Worm (Caenorhabditis elegans) whole organism, L3 larva: Measurements from ENCODE around the gene afmd-1.
A peak's percentile ranks its signal among the peaks of the same experiment; 100 is the strongest.

Source experiments
- ZK546.5 ChIP-seq: sonication (generic microtip); optimal IDR thresholded peaks from 2 replicates; lab custom pipeline; 2017; ENCODE audit warnings: missing biosample characterization, missing genetic modification characterization
- aly-2 ChIP-seq: fragments of 150-350 bp; optimal IDR thresholded peaks from 2 replicates; lab custom pipeline; 2014; ENCODE audit warnings: missing biosample characterization, missing genetic modification characterization
- ceh-28 ChIP-seq: fragments of 150-350 bp; optimal IDR thresholded peaks from 2 replicates; lab custom pipeline; 2014; ENCODE audit warnings: missing biosample characterization, missing genetic modification reagents, missing genetic modification characterization
- ceh-9 ChIP-seq: sonication (generic microtip); optimal IDR thresholded peaks from 2 replicates; lab custom pipeline; 2018; ENCODE audit warnings: missing biosample characterization, missing genetic modification characterization
- daf-12 ChIP-seq: fragments of 150-350 bp; optimal IDR thresholded peaks from 2 replicates; lab custom pipeline; 2014; ENCODE audit warnings: missing biosample characterization, missing genetic modification reagents, missing genetic modification characterization
- egl-5 ChIP-seq: fragments of 150-350 bp; optimal IDR thresholded peaks from 2 replicates; lab custom pipeline; 2017; ENCODE audit warnings: missing biosample characterization, missing genetic modification reagents, missing genetic modification characterization, inconsistent platforms
- elt-1 ChIP-seq: fragments of 150-350 bp; optimal IDR thresholded peaks from 2 replicates; lab custom pipeline; 2014; ENCODE audit warnings: missing biosample characterization, missing genetic modification characterization
- elt-2 ChIP-seq: sonication (generic microtip); optimal IDR thresholded peaks from 2 replicates; lab custom pipeline; 2016; ENCODE audit warnings: missing genetic modification reagents, mild to moderate bottlenecking, missing genetic modification characterization, missing compliant biosample characterization
- elt-3 ChIP-seq, 3 experiments: fragments of 150-350 bp in 1 of 3; sonication (generic microtip) in 2 of 3; optimal IDR thresholded peaks; 2 replicates in 2 of 3; 4 replicates in 1 of 3; lab custom pipeline; 2014 to 2017; ENCODE audit warnings: missing biosample characterization in 3 of 3, missing genetic modification characterization in 3 of 3
- eor-1 ChIP-seq, 2 experiments: fragments of 150-350 bp; optimal IDR thresholded peaks; 2 replicates each; lab custom pipeline; 2014 to 2018; ENCODE audit warnings: missing biosample characterization in 2 of 2, missing genetic modification characterization in 2 of 2
- fkh-10 ChIP-seq: sonication (generic microtip); optimal IDR thresholded peaks from 2 replicates; lab custom pipeline; 2017; ENCODE audit warnings: missing biosample characterization, missing genetic modification reagents, missing genetic modification characterization
- hmg-11 ChIP-seq: sonication (generic microtip); optimal IDR thresholded peaks from 2 replicates; lab custom pipeline; 2016; ENCODE audit warnings: missing genetic modification characterization, missing compliant biosample characterization
- jun-1 ChIP-seq: fragments of 150-350 bp; optimal IDR thresholded peaks from 2 replicates; lab custom pipeline; 2014; ENCODE audit warnings: missing biosample characterization, missing genetic modification reagents, missing genetic modification characterization
- mdl-1 ChIP-seq: fragments of 150-350 bp; optimal IDR thresholded peaks from 2 replicates; lab custom pipeline; 2014; ENCODE audit warnings: missing biosample characterization, missing genetic modification characterization
- mml-1 ChIP-seq: fragments of 150-350 bp; sonication (generic microtip); optimal IDR thresholded peaks from 3 replicates; lab custom pipeline; 2014; ENCODE audit warnings: missing biosample characterization, missing genetic modification characterization
- nfya-1 ChIP-seq: sonication (generic microtip); optimal IDR thresholded peaks from 2 replicates; lab custom pipeline; 2017; ENCODE audit warnings: missing genetic modification characterization, mild to moderate bottlenecking, missing compliant biosample characterization, antibody characterized with exemption, moderate library complexity; ENCODE audit not compliant: insufficient read depth
- nhr-11 ChIP-seq: fragments of 150-350 bp; optimal IDR thresholded peaks from 2 replicates; lab custom pipeline; 2014; ENCODE audit warnings: missing biosample characterization, missing genetic modification characterization
- nhr-12 ChIP-seq: fragments of 150-350 bp; optimal IDR thresholded peaks from 2 replicates; lab custom pipeline; 2014; ENCODE audit warnings: missing biosample characterization, missing genetic modification characterization
- nhr-237 ChIP-seq: fragments of 150-350 bp; optimal IDR thresholded peaks from 2 replicates; lab custom pipeline; 2014; ENCODE audit warnings: missing biosample characterization, missing genetic modification characterization
- nhr-25 ChIP-seq: sonication (generic microtip); optimal IDR thresholded peaks from 2 replicates; lab custom pipeline; 2017; ENCODE audit warnings: missing biosample characterization, missing genetic modification characterization
- pha-4 ChIP-seq: fragments of 150-350 bp; optimal IDR thresholded peaks from 2 replicates; lab custom pipeline; 2014; ENCODE audit warnings: missing biosample characterization, missing genetic modification reagents, missing genetic modification characterization
- pqm-1 ChIP-seq: fragments of 150-350 bp; optimal IDR thresholded peaks from 2 replicates; lab custom pipeline; 2017; ENCODE audit warnings: missing biosample characterization, missing genetic modification characterization, inconsistent platforms
- sea-2 ChIP-seq: fragments of 150-350 bp; sonication (generic microtip); optimal IDR thresholded peaks from 4 replicates; lab custom pipeline; 2014; ENCODE audit warnings: missing biosample characterization, missing genetic modification reagents, missing genetic modification characterization
- skn-1 ChIP-seq: fragments of 150-350 bp; optimal IDR thresholded peaks from 2 replicates; lab custom pipeline; 2014; ENCODE audit warnings: missing biosample characterization, missing genetic modification characterization
- snpc-4 ChIP-seq: fragments of 150-350 bp; optimal IDR thresholded peaks from 2 replicates; lab custom pipeline; 2014; ENCODE audit warnings: missing biosample characterization, missing genetic modification characterization
- tbx-2 ChIP-seq: sonication (generic microtip); optimal IDR thresholded peaks from 2 replicates; lab custom pipeline; 2016; ENCODE audit warnings: mild to moderate bottlenecking, missing genetic modification characterization, missing compliant biosample characterization
- zag-1 ChIP-seq: fragments of 150-350 bp; optimal IDR thresholded peaks from 2 replicates; lab custom pipeline; 2014; ENCODE audit warnings: missing biosample characterization, missing genetic modification characterization
- ztf-4 ChIP-seq: fragments of 150-350 bp; optimal IDR thresholded peaks from 2 replicates; lab custom pipeline; 2014; ENCODE audit warnings: missing biosample characterization, missing genetic modification characterization

afmd-1 gene

DNA sequence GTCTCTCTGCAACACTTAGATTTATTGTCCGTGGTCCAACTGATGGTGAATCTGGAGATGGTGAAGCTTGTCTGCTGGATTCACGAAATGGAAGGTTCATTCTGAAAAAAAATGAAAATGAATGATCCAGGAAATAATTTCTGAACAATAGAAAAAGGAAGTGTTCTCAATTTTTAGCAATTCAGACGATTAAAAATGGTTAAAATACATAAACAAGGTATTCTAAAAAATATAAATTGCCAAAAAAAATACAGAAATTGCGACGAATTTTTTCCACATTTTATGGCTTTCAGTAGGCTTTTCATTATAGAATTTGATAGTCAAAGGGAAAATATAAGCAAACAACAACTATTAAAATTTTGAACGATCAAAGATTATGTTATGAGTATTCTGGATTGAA, 19.1 kb downstream of the afmd-1 start, which contains the start of gene glb-2:
Gene glb-2, minus strand, starts transcription at position 101 of the 400 bp plus-strand sequence.
- TF ChIP-seq elt-2 (no peak), hmg-11 (tag; lab: Kevin White, UChicago) (no peak), snpc-4 (tag; lab: Kevin White, UChicago) (no peak), nhr-25 (tag; lab: Kevin White, UChicago) (no peak), sea-2 (GFP tag; lab: Kevin White, UChicago) (no peak)
- TF ChIP-seq, all 47 proteins: peak for 0

- TF ChIP-seq pqm-1 (tag; lab: Kevin White, UChicago) (no peak), elt-2 (peak; percentile 25), pha-4 (tag; lab: Kevin White, UChicago) (peak; percentile 21)
Measured at ce11 chrIV:7274969-7275548, 31.0 kb downstream of the afmd-1 start.

DNA sequence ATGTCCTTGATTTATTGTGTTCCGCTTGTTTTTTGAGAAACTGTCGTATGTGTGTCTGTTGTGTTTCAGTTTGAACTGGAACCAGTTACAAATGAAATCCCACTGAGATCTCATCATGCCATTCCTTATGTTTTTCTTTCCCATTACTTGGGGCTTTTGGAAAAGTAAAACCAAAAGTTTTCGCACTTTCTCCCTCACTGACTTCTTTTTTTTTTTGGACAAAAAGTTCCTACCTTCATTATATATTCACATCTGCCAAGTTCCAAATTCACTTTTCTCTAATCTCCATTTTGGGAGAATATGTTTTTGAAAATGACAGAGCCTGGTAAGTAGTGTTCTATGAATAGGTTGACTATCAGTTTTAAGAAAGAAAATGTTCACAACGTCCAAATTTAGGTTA, 32.6 kb downstream of the afmd-1 start, which contains the start of gene C06E4.2:
Gene C06E4.2, plus strand, starts transcription at position 301 of the 400 bp plus-strand sequence.
- no peak for TF ChIP-seq aly-2 (tag; lab: Kevin White, UChicago)
- TF ChIP-seq ztf-4 (tag; lab: Kevin White, UChicago), result no peak
- no peak for TF ChIP-seq daf-12 (tag; lab: Kevin White, UChicago)
- no peak for TF ChIP-seq eor-1 (tag; optimal IDR thresholded peaks at IDR 0.05; lab: Kevin White, UChicago)
- no peak for TF ChIP-seq nhr-25 (tag; lab: Kevin White, UChicago)
- no peak for TF ChIP-seq skn-1 (tag; lab: Kevin White, UChicago)
- no peak for TF ChIP-seq tbx-2 (tag; lab: Kevin White, UChicago)
- no peak for TF ChIP-seq elt-2
- TF ChIP-seq ceh-28, result no peak
- TF ChIP-seq egl-5, result no peak
- no peak for TF ChIP-seq nhr-12 (tag; lab: Kevin White, UChicago)
- no peak for TF ChIP-seq elt-1 (tag; lab: Kevin White, UChicago)
- TF ChIP-seq zag-1 (tag; lab: Kevin White, UChicago), result no peak
- no peak for TF ChIP-seq nhr-237
- no peak for TF ChIP-seq jun-1 (tag; lab: Kevin White, UChicago)
- TF ChIP-seq ZK546.5 (tag; lab: Kevin White, UChicago), result no peak
- TF ChIP-seq mdl-1, result no peak

DNA sequence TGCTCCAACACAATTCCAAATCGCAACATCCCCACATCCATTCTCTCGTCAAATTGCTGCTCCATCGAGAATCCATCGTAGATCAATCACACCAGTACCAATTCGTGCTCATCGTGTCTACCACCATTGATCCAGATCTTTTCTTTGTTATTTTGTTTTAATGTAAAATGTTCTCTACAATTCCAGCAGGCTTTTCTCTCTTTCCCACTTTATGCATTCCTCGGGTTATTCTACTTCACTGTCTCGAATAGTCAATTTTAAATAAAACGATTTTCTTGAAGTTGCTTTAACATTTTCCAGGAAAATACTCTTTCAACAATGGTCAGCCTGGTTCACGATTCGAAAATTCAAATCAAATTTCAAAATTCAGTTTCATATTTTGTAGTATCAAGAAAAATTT, 38.9 kb downstream of the afmd-1 start, which contains the start of gene C06E4.1:
Gene C06E4.1, plus strand, starts transcription at position 301 of the 400 bp plus-strand sequence.
- TF ChIP-seq pqm-1 (tag; lab: Kevin White, UChicago) (no peak), ZK546.5 (tag; lab: Kevin White, UChicago) (no peak), ceh-9 (tag; lab: Kevin White, UChicago) (no peak), snpc-4 (tag; lab: Kevin White, UChicago) (no peak), nfya-1 (tag; lab: Kevin White, UChicago) (no peak), tbx-2 (tag; lab: Kevin White, UChicago) (no peak), pha-4 (tag; lab: Kevin White, UChicago) (no peak), egl-5 (no peak), elt-3 (tag; optimal IDR thresholded peaks at IDR 0.05; lab: Kevin White, UChicago) (no peak)

DNA sequence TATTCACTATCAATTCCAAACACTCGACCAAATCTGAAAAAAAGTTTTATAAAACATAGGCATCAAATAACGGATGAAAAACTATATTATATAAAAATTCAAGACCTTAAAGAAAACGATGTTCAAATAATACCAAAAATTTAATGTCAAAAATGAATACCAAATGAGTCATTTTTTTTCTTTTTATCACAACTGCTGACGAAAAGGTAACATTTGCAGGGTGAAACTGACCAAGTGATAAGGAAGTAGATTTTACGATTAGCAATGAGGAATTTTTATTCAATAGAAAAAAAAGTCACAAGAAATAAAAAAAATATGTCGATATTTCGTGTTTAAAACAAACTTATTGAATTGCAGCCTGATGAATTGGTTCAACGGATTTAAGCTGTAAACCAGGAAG, 41.8 kb downstream of the afmd-1 start, which contains the start of gene C06E4.8:
Gene C06E4.8, minus strand, starts transcription at position 37 of the 400 bp plus-strand sequence.
- no peak for TF ChIP-seq mml-1 (tag; lab: Kevin White, UChicago)
- TF ChIP-seq elt-2, result peak; percentile 6

DNA sequence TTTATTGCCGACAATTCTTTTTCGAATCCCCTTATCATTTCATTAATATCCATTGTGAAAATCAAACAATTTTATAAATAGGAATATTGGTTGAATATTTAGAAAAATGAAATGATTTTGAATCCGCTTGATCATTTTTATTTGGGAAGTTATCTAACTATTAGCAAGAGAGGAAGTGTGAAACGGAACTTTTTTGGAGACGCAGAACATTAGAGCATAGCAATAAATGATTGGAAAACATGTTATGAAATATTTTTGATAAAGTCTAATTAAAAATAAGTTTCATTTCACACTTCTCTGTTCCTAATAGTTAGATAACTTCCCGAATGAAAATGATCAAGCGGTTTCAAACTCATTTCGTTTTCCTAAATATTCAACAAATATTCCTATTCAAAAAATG, 43.4 kb downstream of the afmd-1 start, which contains the start of gene F42C5.3:
Gene F42C5.3, minus strand, starts transcription at position 101 of the 400 bp plus-strand sequence.
- no peak for TF ChIP-seq hmg-11 (tag; lab: Kevin White, UChicago)
- TF ChIP-seq zag-1 (tag; lab: Kevin White, UChicago), result no peak
- TF ChIP-seq nhr-237, result no peak
- no peak for TF ChIP-seq aly-2 (tag; lab: Kevin White, UChicago)
- no peak for TF ChIP-seq egl-5
- TF ChIP-seq tbx-2 (tag; lab: Kevin White, UChicago), result no peak
- TF ChIP-seq nhr-11, result no peak
- TF ChIP-seq snpc-4 (tag; lab: Kevin White, UChicago), result no peak

DNA sequence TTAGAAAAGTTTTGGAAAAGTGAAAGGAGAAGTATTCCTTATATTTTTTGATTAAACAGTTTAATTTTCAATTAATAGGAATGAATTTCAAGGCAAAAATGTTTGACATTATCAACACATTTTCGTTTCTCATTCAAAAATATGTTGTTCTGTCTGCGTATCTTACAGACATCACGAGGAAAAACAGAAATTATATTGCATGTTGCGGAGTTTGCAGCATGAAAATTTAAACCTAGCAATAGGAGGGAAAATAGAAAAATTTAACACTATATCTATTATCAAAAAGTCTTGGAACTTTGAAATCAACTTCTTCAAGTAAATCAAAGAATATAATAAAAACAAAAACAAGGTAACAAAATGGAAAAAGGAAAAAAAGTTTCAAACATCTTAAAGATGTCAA, 47.0 kb downstream of the afmd-1 start:
- TF ChIP-seq fkh-10 (GFP tag; lab: Kevin White, UChicago), result no peak
- no peak for TF ChIP-seq snpc-4 (tag; lab: Kevin White, UChicago)
- no peak for TF ChIP-seq sea-2 (GFP tag; lab: Kevin White, UChicago)
- peak; percentile 18 for TF ChIP-seq elt-2
